Worm (Caenorhabditis elegans) whole organism, L4/young adult: ENCODE data around the gene rcan-1.

Source experiments
- W03F9.2 ChIP-seq: fragments of 150-350 bp; optimal IDR thresholded peaks from 2 replicates; lab custom pipeline; 2014; ENCODE audit warnings: missing biosample characterization, missing genetic modification characterization
- dao-5 ChIP-seq: sonication (generic microtip); optimal IDR thresholded peaks from 2 replicates; lab custom pipeline; 2016; ENCODE audit warnings: missing genotype, missing genetic modification characterization, moderate library complexity, missing compliant biosample characterization
- him-1 ChIP-seq: sonication (generic microtip); optimal IDR thresholded peaks from 2 replicates; lab custom pipeline; 2016; ENCODE audit warnings: missing genotype, missing genetic modification reagents, missing genetic modification characterization, missing compliant biosample characterization

The rcan-1 gene

ce11 chrIII:5674196-5674595 is 9.7 kb downstream of the rcan-1 start:
- TF ChIP-seq dao-5 (tag; lab: Kevin White, UChicago) (no peak), him-1 (tag; lab: Kevin White, UChicago) (no peak), W03F9.2 (no peak)

- TF ChIP-seq W03F9.2: no peak
- no peak for TF ChIP-seq dao-5 (tag; lab: Kevin White, UChicago)
- TF ChIP-seq him-1 (tag; lab: Kevin White, UChicago): no peak
Observed at ce11 chrIII:5667952-5668489, 15.9 kb downstream of the rcan-1 start.

- TF ChIP-seq dao-5 (tag; lab: Kevin White, UChicago): no peak
- no peak for TF ChIP-seq W03F9.2
- TF ChIP-seq him-1 (tag; lab: Kevin White, UChicago): no peak
Observed at ce11 chrIII:5665710-5666109, 18.2 kb downstream of the rcan-1 start.

- TF ChIP-seq him-1 (tag; lab: Kevin White, UChicago) (no peak), dao-5 (tag; lab: Kevin White, UChicago) (no peak), W03F9.2 (no peak)
Observed at ce11 chrIII:5665278-5665677, 18.6 kb downstream of the rcan-1 start.

ce11 chrIII:5663933-5664332 is 20.0 kb downstream of the rcan-1 start, which contains the start of gene par-3:
Gene par-3, plus strand, starts transcription at chrIII:5664233.
- TF ChIP-seq him-1 (tag; lab: Kevin White, UChicago): no peak
- TF ChIP-seq W03F9.2: no peak
- TF ChIP-seq dao-5 (tag; lab: Kevin White, UChicago): no peak

- TF ChIP-seq W03F9.2 (peak; percentile 72), him-1 (tag; lab: Kevin White, UChicago) (no peak)
Observed at ce11 chrIII:5663521-5663920, 20.4 kb downstream of the rcan-1 start.

- no peak for TF ChIP-seq W03F9.2
- TF ChIP-seq dao-5 (tag; lab: Kevin White, UChicago): no peak
- TF ChIP-seq him-1 (tag; lab: Kevin White, UChicago): no peak
Observed at ce11 chrIII:5660976-5661375, 22.9 kb downstream of the rcan-1 start, which contains the start of gene F54E7.6. Gene F54E7.6, minus strand, starts transcription at chrIII:5661085.

- TF ChIP-seq him-1 (tag; lab: Kevin White, UChicago): no peak
Observed at ce11 chrIII:5656941-5657340, 27.0 kb downstream of the rcan-1 start, which contains the start of gene sdz-21. Gene sdz-21, minus strand, starts transcription at chrIII:5657041.

ce11 chrIII:5653692-5654105 is 30.2 kb downstream of the rcan-1 start:
- TF ChIP-seq him-1 (tag; lab: Kevin White, UChicago) (no peak), W03F9.2 (peak; percentile 20)

- TF ChIP-seq him-1 (tag; lab: Kevin White, UChicago) (no peak), W03F9.2 (no peak), dao-5 (tag; lab: Kevin White, UChicago) (no peak)
Observed at ce11 chrIII:5642692-5643091, 41.2 kb downstream of the rcan-1 start.

- TF ChIP-seq W03F9.2: no peak
- TF ChIP-seq dao-5 (tag; lab: Kevin White, UChicago): no peak
Observed at ce11 chrIII:5639893-5640292, 44.0 kb downstream of the rcan-1 start.

- no peak for TF ChIP-seq W03F9.2
- TF ChIP-seq dao-5 (tag; lab: Kevin White, UChicago): no peak
- TF ChIP-seq him-1 (tag; lab: Kevin White, UChicago): no peak
Observed at ce11 chrIII:5635179-5635578, 48.7 kb downstream of the rcan-1 start, which contains the start of gene ckk-1. Gene ckk-1, plus strand, starts transcription at chrIII:5635479.

ce11 chrIII:5634509-5634908 is 49.4 kb downstream of the rcan-1 start:
- TF ChIP-seq W03F9.2: no peak
- no peak for TF ChIP-seq dao-5 (tag; lab: Kevin White, UChicago)
- TF ChIP-seq him-1 (tag; lab: Kevin White, UChicago): no peak

ce11 chrIII:5632426-5632976 is 51.4 kb downstream of the rcan-1 start:
- no peak for TF ChIP-seq him-1 (tag; lab: Kevin White, UChicago)
